Worm (Caenorhabditis elegans) whole organism, L4 larva: ENCODE data around the gene F55B12.10.

Experiments used
- F10B5.3 ChIP-seq: sonication (generic microtip); optimal IDR thresholded peaks from 2 replicates; lab custom pipeline; 2016; ENCODE audit warnings: mild to moderate bottlenecking, missing genetic modification characterization, missing compliant biosample characterization
- F49E8.2 ChIP-seq: sonication (generic microtip); optimal IDR thresholded peaks from 2 replicates; lab custom pipeline; 2016; ENCODE audit warnings: missing compliant biosample characterization, mild to moderate bottlenecking, missing genetic modification characterization, borderline replicate concordance
- R02D3.7 ChIP-seq: fragments of 150-350 bp; sonication (generic microtip); optimal IDR thresholded peaks from 3 replicates; lab custom pipeline; 2014; ENCODE audit warnings: missing biosample characterization, missing genetic modification characterization
- aha-1 ChIP-seq: fragments of 150-350 bp; peaks from one replicate; lab custom pipeline; 2014; ENCODE audit warnings: missing biosample characterization, missing genetic modification characterization
- ceh-20 ChIP-seq: fragments of 200-800 bp; sonication (Bioruptor generic); IDR thresholded peaks from 2 replicates; pipeline ENCODE4 v1.3.6; 2022; ENCODE audit warnings: missing genetic modification reagents, missing genetic modification characterization, missing compliant biosample characterization
- ceh-32 ChIP-seq: sonication (generic microtip); optimal IDR thresholded peaks from 2 replicates; lab custom pipeline; 2016; ENCODE audit warnings: mild to moderate bottlenecking, missing genetic modification characterization, missing compliant biosample characterization; ENCODE audit not compliant: poor library complexity
- ceh-44 ChIP-seq: fragments of 200-800 bp; sonication (Bioruptor generic); IDR thresholded peaks from 2 replicates; pipeline ENCODE4 v1.3.6; 2022; ENCODE audit warnings: missing genetic modification reagents, missing genetic modification characterization, missing compliant biosample characterization
- daf-12 ChIP-seq: fragments of 150-350 bp; optimal IDR thresholded peaks from 2 replicates; lab custom pipeline; 2014; ENCODE audit warnings: missing biosample characterization, missing genetic modification reagents, missing genetic modification characterization
- daf-16 ChIP-seq, 3 experiments: sonication (generic microtip); optimal IDR thresholded peaks; 2 replicates each; lab custom pipeline; 2016 to 2017; ENCODE audit warnings: missing genetic modification characterization in 3 of 3, missing genetic modification reagents in 3 of 3, mild to moderate bottlenecking in 2 of 3, missing compliant biosample characterization in 2 of 3, missing biosample characterization in 1 of 3, moderate library complexity in 1 of 3
- daf-8 ChIP-seq: fragments of 200-800 bp; sonication (Bioruptor generic); IDR thresholded peaks from 2 replicates; pipeline ENCODE4 v1.3.6; 2022; ENCODE audit warnings: missing genetic modification characterization, missing compliant biosample characterization
- dmd-6 ChIP-seq: fragments of 200-800 bp; sonication (Bioruptor generic); IDR thresholded peaks from 2 replicates; pipeline ENCODE4 v1.3.6; 2022; ENCODE audit warnings: missing genetic modification reagents, missing genetic modification characterization, missing compliant biosample characterization
- dmd-9 ChIP-seq: fragments of 200-800 bp; sonication (Bioruptor generic); IDR thresholded peaks from 2 replicates; pipeline ENCODE4 v1.3.6; 2022; ENCODE audit warnings: missing genetic modification reagents, missing genetic modification characterization, missing compliant biosample characterization
- dve-1 ChIP-seq: sonication (generic microtip); optimal IDR thresholded peaks from 2 replicates; lab custom pipeline; 2017; ENCODE audit warnings: antibody characterized with exemption, mild to moderate bottlenecking, missing genetic modification characterization, missing compliant biosample characterization; ENCODE audit not compliant: insufficient read depth
- egl-27 ChIP-seq: sonication (generic microtip); optimal IDR thresholded peaks from 3 replicates; lab custom pipeline; 2017; ENCODE audit warnings: missing biosample characterization, missing genetic modification reagents, missing genetic modification characterization
- fkh-10 ChIP-seq: fragments of 150-350 bp; optimal IDR thresholded peaks from 2 replicates; lab custom pipeline; 2014; ENCODE audit warnings: missing biosample characterization, missing genetic modification reagents, missing genetic modification characterization
- gei-8 ChIP-seq: fragments of 200-800 bp; sonication (Bioruptor generic); optimal IDR thresholded peaks from 2 replicates; lab custom pipeline; 2018; ENCODE audit warnings: mild to moderate bottlenecking, missing genetic modification characterization, missing compliant biosample characterization
- hlh-11 ChIP-seq: fragments of 200-800 bp; sonication (Bioruptor generic); optimal IDR thresholded peaks from 2 replicates; lab custom pipeline; 2018; ENCODE audit warnings: mild to moderate bottlenecking, missing genetic modification characterization, missing compliant biosample characterization
- hlh-30 ChIP-seq: sonication (generic microtip); optimal IDR thresholded peaks from 2 replicates; lab custom pipeline; 2017; ENCODE audit warnings: antibody characterized with exemption, mild to moderate bottlenecking, missing genetic modification characterization, missing compliant biosample characterization; ENCODE audit not compliant: insufficient read depth
- lim-7 ChIP-seq: fragments of 200-800 bp; sonication (Bioruptor generic); IDR thresholded peaks from 2 replicates; pipeline ENCODE4 v1.3.6; 2022; ENCODE audit warnings: missing genetic modification characterization, missing compliant biosample characterization
- lin-13 ChIP-seq: fragments of 150-350 bp; optimal IDR thresholded peaks from 2 replicates; lab custom pipeline; 2014; ENCODE audit warnings: missing biosample characterization, missing genetic modification reagents, missing genetic modification characterization
- lin-29 ChIP-seq: fragments of 200-800 bp; sonication (Bioruptor generic); IDR thresholded peaks from 2 replicates; pipeline ENCODE4 v1.3.6; 2022; ENCODE audit warnings: missing genetic modification reagents, missing genetic modification characterization, missing compliant biosample characterization
- lin-39 ChIP-seq: fragments of 150-350 bp; optimal IDR thresholded peaks from 2 replicates; lab custom pipeline; 2014; ENCODE audit warnings: missing biosample characterization, missing genetic modification reagents, missing genetic modification characterization
- lir-3 ChIP-seq: sonication (generic microtip); optimal IDR thresholded peaks from 2 replicates; lab custom pipeline; 2016; ENCODE audit warnings: mild to moderate bottlenecking, missing genetic modification characterization, missing compliant biosample characterization
- lsy-2 ChIP-seq, 2 experiments: fragments of 150-350 bp in 1 of 2; sonication (generic microtip) in 1 of 2; optimal IDR thresholded peaks; 2 replicates each; lab custom pipeline; 2014 to 2017; ENCODE audit warnings: missing biosample characterization in 2 of 2, missing genetic modification characterization in 2 of 2
- mdl-1 ChIP-seq, 2 experiments: fragments of 150-350 bp in 1 of 2; sonication (generic microtip) in 1 of 2; optimal IDR thresholded peaks; 2 replicates each; lab custom pipeline; 2014 to 2017; ENCODE audit warnings: missing biosample characterization in 2 of 2, missing genetic modification characterization in 2 of 2
- nhr-10 ChIP-seq: fragments of 150-350 bp; optimal IDR thresholded peaks from 2 replicates; lab custom pipeline; 2014; ENCODE audit warnings: missing biosample characterization, missing genetic modification characterization
- nhr-102 ChIP-seq: sonication (generic microtip); optimal IDR thresholded peaks from 2 replicates; lab custom pipeline; 2016; ENCODE audit warnings: mild to moderate bottlenecking, missing genetic modification characterization, moderate library complexity, missing compliant biosample characterization
- nhr-11 ChIP-seq: fragments of 150-350 bp; optimal IDR thresholded peaks from 2 replicates; lab custom pipeline; 2014; ENCODE audit warnings: missing biosample characterization, missing genetic modification characterization
- nhr-237 ChIP-seq: sonication (generic microtip); optimal IDR thresholded peaks from 2 replicates; lab custom pipeline; 2017; ENCODE audit warnings: missing biosample characterization, missing genetic modification characterization
- nhr-28 ChIP-seq: fragments of 150-350 bp; optimal IDR thresholded peaks from 2 replicates; lab custom pipeline; 2014; ENCODE audit warnings: missing biosample characterization, missing genetic modification characterization
- nhr-48 ChIP-seq: sonication (generic microtip); optimal IDR thresholded peaks from 2 replicates; lab custom pipeline; 2016; ENCODE audit warnings: mild to moderate bottlenecking, missing genetic modification characterization, missing compliant biosample characterization
- nhr-6 ChIP-seq: fragments of 150-350 bp; optimal IDR thresholded peaks from 2 replicates; lab custom pipeline; 2014; ENCODE audit warnings: missing biosample characterization, missing genetic modification characterization
- nhr-77 ChIP-seq: fragments of 150-350 bp; optimal IDR thresholded peaks from 2 replicates; lab custom pipeline; 2014; ENCODE audit warnings: missing biosample characterization, missing genetic modification characterization
- pha-4 ChIP-seq, 2 experiments: fragments of 150-350 bp in 1 of 2; fragments of 200-800 bp in 1 of 2; sonication (Bioruptor generic) in 1 of 2; IDR thresholded peaks in 1 of 2; optimal IDR thresholded peaks in 1 of 2; 2 replicates each; pipeline versions ENCODE4 v1.3.6 to Lab custom; 2014 to 2022; ENCODE audit warnings: missing genetic modification characterization in 2 of 2, missing genetic modification reagents in 2 of 2, missing biosample characterization in 1 of 2, missing compliant biosample characterization in 1 of 2
- pqm-1 ChIP-seq: sonication (generic microtip); optimal IDR thresholded peaks from 2 replicates; lab custom pipeline; 2017; ENCODE audit warnings: missing biosample characterization, missing genetic modification characterization
- set-16 ChIP-seq: fragments of 200-800 bp; sonication (Bioruptor generic); IDR thresholded peaks from 2 replicates; pipeline ENCODE4 v1.3.6; 2022; ENCODE audit warnings: missing genetic modification reagents, missing genetic modification characterization, missing compliant biosample characterization
- skn-1 ChIP-seq: fragments of 150-350 bp; optimal IDR thresholded peaks from 2 replicates; lab custom pipeline; 2014; ENCODE audit warnings: missing biosample characterization, missing genetic modification characterization
- snpc-4 ChIP-seq: fragments of 150-350 bp; optimal IDR thresholded peaks from 2 replicates; lab custom pipeline; 2014; ENCODE audit warnings: missing biosample characterization, missing genetic modification characterization
- spr-1 ChIP-seq: sonication (generic microtip); optimal IDR thresholded peaks from 2 replicates; lab custom pipeline; 2016; ENCODE audit warnings: mild to moderate bottlenecking, missing genetic modification characterization, missing compliant biosample characterization
- tag-97 ChIP-seq: fragments of 200-800 bp; sonication (Bioruptor generic); IDR thresholded peaks from 2 replicates; pipeline ENCODE4 v1.3.6; 2022; ENCODE audit warnings: missing genetic modification characterization, missing compliant biosample characterization
- unc-39 ChIP-seq: sonication (generic microtip); optimal IDR thresholded peaks from 2 replicates; lab custom pipeline; 2017; ENCODE audit warnings: missing biosample characterization, missing genetic modification characterization
- unc-62 ChIP-seq, 3 experiments: fragments of 150-350 bp in 1 of 3; sonication (generic microtip); optimal IDR thresholded peaks in 2 of 3; peaks in 1 of 3; 1 replicate in 1 of 3; 2 replicates in 2 of 3; lab custom pipeline; 2014 to 2017; ENCODE audit warnings: missing biosample characterization in 3 of 3, missing genetic modification characterization in 3 of 3, missing genetic modification reagents in 3 of 3, missing genotype in 1 of 3
- zfp-3 ChIP-seq: fragments of 200-800 bp; sonication (Bioruptor generic); conservative IDR thresholded peaks from 2 replicates; pipeline ENCODE4 v1.3.6; 2022; ENCODE audit warnings: missing genetic modification reagents, missing genetic modification characterization, missing compliant biosample characterization

F55B12.10 gene

DNA sequence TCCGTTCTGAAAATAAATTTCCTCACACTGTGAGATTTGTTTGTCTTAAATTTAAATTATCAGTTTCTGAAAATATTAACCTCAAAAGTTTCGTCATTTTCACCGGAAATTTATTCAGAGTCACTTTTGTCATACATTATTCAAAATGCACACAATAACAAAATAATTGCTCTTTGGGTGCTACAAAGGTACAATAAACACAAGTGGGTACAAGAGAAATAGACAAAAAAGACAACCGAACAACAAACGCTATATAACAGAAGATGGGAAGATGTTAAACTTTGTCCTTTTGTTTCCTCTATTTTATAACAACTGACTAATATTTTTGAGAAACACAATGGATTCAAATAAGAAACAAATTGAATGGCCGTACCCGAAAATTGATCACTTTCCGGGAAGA, 30.0 kb downstream of the F55B12.10 start:
- TF ChIP-seq fkh-10 (GFP tag; lab: Kevin White, UChicago) (no peak), nhr-11 (tag; lab: Kevin White, UChicago) (peak; percentile 100), nhr-28 (peak; percentile 89)

DNA sequence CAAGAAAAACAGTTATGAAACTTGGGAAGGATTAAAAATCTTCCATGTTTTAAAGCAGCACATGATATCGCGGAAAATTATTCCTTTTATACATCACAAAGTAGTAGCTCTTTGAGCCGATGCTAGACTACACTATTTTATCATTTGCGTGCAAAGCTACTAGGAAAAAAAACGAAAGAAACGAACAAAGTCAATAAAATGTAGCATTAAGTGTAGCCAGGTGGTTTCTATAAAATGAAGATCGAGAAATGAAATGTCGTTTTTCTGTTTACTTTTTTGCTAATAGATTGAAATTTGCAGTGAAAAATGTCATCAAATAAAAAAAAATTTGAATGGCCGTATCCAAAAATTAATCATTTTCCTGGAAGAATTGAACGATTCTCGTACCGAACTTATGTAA, 33.4 kb downstream of the F55B12.10 start, which contains the start of gene cpt-5:
Gene cpt-5 (plus strand): TSS at position 301 of the 400 bp plus-strand sequence.
- TF ChIP-seq nhr-237 (tag; lab: Kevin White, UChicago), result no peak
- TF ChIP-seq dve-1, result no peak
- TF ChIP-seq daf-16 (GFP tag; optimal IDR thresholded peaks at IDR 0.05; lab: Kevin White, UChicago), result no peak
- no peak for TF ChIP-seq daf-16 (tag; optimal IDR thresholded peaks at IDR 0.05; lab: Kevin White, UChicago)
- no peak for TF ChIP-seq daf-8
- TF ChIP-seq lin-29 (GFP tag; lab: Robert Waterston, UW), result no peak
- no peak for TF ChIP-seq egl-27 (tag; lab: Kevin White, UChicago)
- TF ChIP-seq lin-13 (GFP tag; lab: Kevin White, UChicago), result no peak
- no peak for TF ChIP-seq skn-1 (tag; lab: Kevin White, UChicago)
- no peak for TF ChIP-seq spr-1 (tag; lab: Kevin White, UChicago)
- no peak for TF ChIP-seq ceh-20
- no peak for TF ChIP-seq unc-62 (GFP tag; optimal IDR thresholded peaks at IDR 0.05 in 1 of 2; lab: Kevin White, UChicago)
- no peak for TF ChIP-seq unc-62 (tag; optimal IDR thresholded peaks at IDR 0.05; lab: Kevin White, UChicago)
- no peak for TF ChIP-seq gei-8 (GFP tag; lab: Kevin White, UChicago)
- no peak for TF ChIP-seq lsy-2 (tag; optimal IDR thresholded peaks at IDR 0.05; lab: Kevin White, UChicago)
- no peak for TF ChIP-seq nhr-11 (tag; lab: Kevin White, UChicago)
- no peak for TF ChIP-seq R02D3.7 (tag; lab: Kevin White, UChicago)
- TF ChIP-seq ceh-44 (GFP tag; lab: Robert Waterston, UW), result no peak
- no peak for TF ChIP-seq F10B5.3 (tag; lab: Kevin White, UChicago)

DNA sequence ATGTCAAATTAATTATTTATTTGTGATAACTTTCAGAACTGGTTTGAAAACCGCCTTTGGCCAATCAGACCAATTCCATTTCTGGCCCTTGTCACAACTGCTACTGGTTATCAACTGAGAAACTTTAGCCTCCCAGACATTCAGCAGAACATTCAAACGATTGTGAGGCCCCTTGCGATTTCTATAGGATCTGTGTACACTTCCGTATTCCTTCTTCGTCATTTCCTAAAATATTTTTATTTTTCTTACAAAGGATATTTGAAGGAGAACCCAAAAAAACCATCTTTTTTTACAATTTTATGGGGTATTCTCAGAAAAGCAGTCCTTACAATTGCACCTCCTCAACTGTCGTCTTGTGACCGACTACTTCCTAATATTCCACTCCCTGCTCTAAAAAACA, 33.8 kb downstream of the F55B12.10 start:
- TF ChIP-seq unc-62 (GFP tag; optimal IDR thresholded peaks at IDR 0.05 in 1 of 2; lab: Kevin White, UChicago) (peak in 1 of 2 experiments; percentile 94), unc-62 (tag; optimal IDR thresholded peaks at IDR 0.05; lab: Kevin White, UChicago) (no peak), dmd-9 (no peak)

DNA sequence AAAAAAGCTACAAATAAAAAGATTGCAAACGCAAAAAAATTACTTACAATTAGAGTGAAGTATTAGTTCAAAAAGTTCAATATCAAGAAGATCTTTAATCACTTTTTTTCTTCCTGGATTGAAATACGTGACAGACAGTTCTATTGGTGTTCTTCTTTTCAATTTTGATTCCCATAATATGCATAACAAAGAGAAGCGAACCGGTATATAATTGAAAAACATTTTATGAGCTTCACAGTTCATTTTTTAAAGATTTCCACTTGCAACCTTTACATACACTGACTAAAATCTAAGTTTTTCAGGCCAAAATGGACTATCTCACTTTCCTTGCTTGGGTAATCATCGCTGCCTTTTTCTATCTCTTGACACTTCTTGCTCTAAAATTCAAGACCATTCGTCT, 37.0 kb downstream of the F55B12.10 start, which contains the start of gene T22G5.1:
Gene T22G5.1 (plus strand): TSS at position 301 of the 400 bp plus-strand sequence.
- no peak for TF ChIP-seq daf-12 (tag; lab: Kevin White, UChicago)
- no peak for TF ChIP-seq zfp-3 (GFP tag; lab: Robert Waterston, UW)
- TF ChIP-seq nhr-102 (tag; lab: Kevin White, UChicago), result no peak

DNA sequence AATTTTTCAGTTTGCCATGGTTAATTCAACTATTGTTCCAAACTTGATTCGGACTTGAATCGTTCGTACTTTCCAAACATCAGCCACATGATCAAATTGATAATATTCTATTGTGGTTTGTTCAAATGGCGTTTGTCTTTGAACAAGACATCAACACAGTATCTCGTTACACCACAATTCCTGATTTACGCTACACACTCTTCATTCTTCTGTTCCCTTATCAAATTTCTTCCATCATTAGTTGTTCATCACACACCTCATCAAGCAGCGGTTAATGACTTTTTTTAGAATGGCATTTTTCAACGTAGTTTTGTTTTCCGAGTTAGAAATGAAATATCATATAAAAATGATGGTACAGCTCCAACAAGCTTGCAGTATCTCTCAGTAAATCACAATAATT, 38.7 kb downstream of the F55B12.10 start:
- TF ChIP-seq aha-1 (tag; lab: Kevin White, UChicago), result no peak
- no peak for TF ChIP-seq lir-3 (tag; lab: Kevin White, UChicago)
- peak; percentile 67 for TF ChIP-seq hlh-30
- TF ChIP-seq lim-7 (GFP tag; lab: Robert Waterston, UW), result no peak
- TF ChIP-seq nhr-10, result peak; percentile 29
- peak; percentile 65 for TF ChIP-seq nhr-77 (tag; lab: Kevin White, UChicago)
- no peak for TF ChIP-seq ceh-32 (tag; lab: Kevin White, UChicago)
- peak in 1 of 2 experiments; percentile 71 for TF ChIP-seq mdl-1 (tag; optimal IDR thresholded peaks at IDR 0.05; lab: Kevin White, UChicago)
- TF ChIP-seq lin-39 (tag; lab: Kevin White, UChicago), result no peak
- TF ChIP-seq snpc-4 (tag; lab: Kevin White, UChicago), result no peak
- TF ChIP-seq set-16 (GFP tag; lab: Robert Waterston, UW), result no peak
- TF ChIP-seq nhr-48 (tag; lab: Kevin White, UChicago), result peak; percentile 28
- peak; percentile 80 for TF ChIP-seq hlh-11 (tag; lab: Kevin White, UChicago)
- no peak for TF ChIP-seq pha-4 (GFP tag; IDR thresholded peaks at IDR 0.05; lab: Robert Waterston, UW)
- no peak for TF ChIP-seq pha-4 (tag; optimal IDR thresholded peaks at IDR 0.05; lab: Kevin White, UChicago)
- TF ChIP-seq tag-97, result no peak
- TF ChIP-seq daf-16 (GFP tag; optimal IDR thresholded peaks at IDR 0.05; lab: Kevin White, UChicago), result no peak
- peak; percentile 91 for TF ChIP-seq daf-16 (tag; optimal IDR thresholded peaks at IDR 0.05; lab: Kevin White, UChicago)
- peak; percentile 82 for TF ChIP-seq dmd-6 (GFP tag; lab: Robert Waterston, UW)
- peak; percentile 61 for TF ChIP-seq pqm-1 (tag; lab: Kevin White, UChicago)
- peak; percentile 70 for TF ChIP-seq nhr-6
- TF ChIP-seq unc-39 (tag; lab: Kevin White, UChicago), result no peak
- TF ChIP-seq F49E8.2 (tag; lab: Kevin White, UChicago), result no peak
